Worm (Caenorhabditis elegans): Measurements from ENCODE around the gene lys-3.

lys-3 gene

ce11 chrV:10273837-10274236 is 9.5 kb downstream of the lys-3 start (continued):
- TF ChIP-seq mep-1 (tag; optimal IDR thresholded peaks at IDR 0.05) (peak; percentile 45), nhr-111 (GFP tag; optimal IDR thresholded peaks at IDR 0.05) (no peak), fkh-10 (GFP tag; optimal IDR thresholded peaks at IDR 0.05) (peak; percentile 94), hmg-1.1 (GFP tag; IDR thresholded peaks at IDR 0.05) (peak; percentile 76; the same call in 1 of the 2 replicates), nhr-48 (tag; optimal IDR thresholded peaks at IDR 0.05) (no peak), ceh-28 (tag; optimal IDR thresholded peaks at IDR 0.05) (peak; percentile 62), dve-1 (tag; optimal IDR thresholded peaks at IDR 0.05; ENCODE audit: insufficient read depth) (peak; percentile 13), F37D6.2 (tag; optimal IDR thresholded peaks at IDR 0.05) (peak; percentile 64)

ce11 chrV:10270214-10270613 is 13.1 kb downstream of the lys-3 start, which contains the start of gene ric-4:
Gene ric-4, minus strand, starts transcription at chrV:10270314.
- TF ChIP-seq lir-3 (tag; optimal IDR thresholded peaks at IDR 0.05): no peak
- no peak for TF ChIP-seq F37D6.2 (tag; optimal IDR thresholded peaks at IDR 0.05)
- TF ChIP-seq dmd-6 (GFP tag; IDR thresholded peaks at IDR 0.05): no peak
- no peak for TF ChIP-seq pha-4 (GFP tag; IDR thresholded peaks at IDR 0.05)
- no peak for TF ChIP-seq pha-4 (tag; optimal IDR thresholded peaks at IDR 0.05)
- TF ChIP-seq nhr-6 (tag; optimal IDR thresholded peaks at IDR 0.05): no peak
- no peak for TF ChIP-seq dmd-9 (GFP tag; IDR thresholded peaks at IDR 0.05)

- TF ChIP-seq nhr-42 (GFP tag; IDR thresholded peaks at IDR 0.05) (no peak), ces-1 (GFP tag; optimal IDR thresholded peaks at IDR 0.05) (peak; percentile 54), set-16 (GFP tag; IDR thresholded peaks at IDR 0.05) (no peak), saeg-2 (GFP tag; IDR thresholded peaks at IDR 0.05) (no peak), mxl-2 (GFP tag; conservative IDR thresholded peaks at IDR 0.05) (no peak), nhr-6 (tag; optimal IDR thresholded peaks at IDR 0.05) (no peak), sdz-12 (GFP tag; optimal IDR thresholded peaks at IDR 0.05) (no peak)
These were observed 17.3 kb downstream of the lys-3 start for ce11 chrV:10266050-10266449.

ce11 chrV:10265019-10265418 is 18.3 kb downstream of the lys-3 start:
- TF ChIP-seq ces-1 (GFP tag; optimal IDR thresholded peaks at IDR 0.05) (peak; percentile 73), F37D6.2 (tag; optimal IDR thresholded peaks at IDR 0.05) (no peak)

DNA sequence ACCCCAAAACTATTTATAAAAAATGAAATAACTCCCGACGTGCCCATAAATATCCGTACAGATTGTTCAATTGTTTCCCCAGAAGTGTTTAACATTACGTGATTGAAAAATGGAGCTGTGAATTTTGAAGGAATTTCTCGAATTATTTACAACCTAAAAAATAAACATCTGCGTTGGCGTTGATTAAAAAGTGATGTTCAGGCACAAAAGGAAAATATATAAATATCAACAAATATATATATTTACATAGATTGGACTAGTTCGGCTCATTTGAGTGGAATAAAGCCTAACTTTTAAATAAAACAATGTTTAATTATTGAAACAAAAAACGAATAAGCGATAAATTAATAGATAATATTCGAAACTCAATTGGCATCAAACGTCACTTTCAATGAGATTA is 22.9 kb downstream of the lys-3 start, which contains the start of gene sri-18:
sri-18 (minus strand) TSS at position 101 of the 400 bp plus-strand sequence.
- TF ChIP-seq lir-3 (tag; optimal IDR thresholded peaks at IDR 0.05) (no peak), nhr-102 (tag; optimal IDR thresholded peaks at IDR 0.05) (no peak), mes-2 (tag; optimal IDR thresholded peaks at IDR 0.05; ENCODE audit: poor library complexity, severe bottlenecking) (no peak), Y75B8A.6 (GFP tag; IDR thresholded peaks at IDR 0.05) (no peak), php-3 (GFP tag; IDR thresholded peaks at IDR 0.05) (no peak), ztf-11 (tag; optimal IDR thresholded peaks at IDR 0.05) (no peak), spr-3 (GFP tag; optimal IDR thresholded peaks at IDR 0.05) (no peak), lin-15B (tag; optimal IDR thresholded peaks at IDR 0.05) (no peak), aly-2 (tag; optimal IDR thresholded peaks at IDR 0.05) (no peak), dve-1 (tag; optimal IDR thresholded peaks at IDR 0.05; ENCODE audit: insufficient read depth) (no peak), ctbp-1 (GFP tag; IDR thresholded peaks at IDR 0.05) (no peak), nhr-25 (tag; optimal IDR thresholded peaks at IDR 0.05; ENCODE audit: borderline replicate concordance, insufficient read depth) (no peak), F10B5.3 (tag; optimal IDR thresholded peaks at IDR 0.05) (no peak), ztf-7 (tag; optimal IDR thresholded peaks at IDR 0.05) (no peak)

DNA sequence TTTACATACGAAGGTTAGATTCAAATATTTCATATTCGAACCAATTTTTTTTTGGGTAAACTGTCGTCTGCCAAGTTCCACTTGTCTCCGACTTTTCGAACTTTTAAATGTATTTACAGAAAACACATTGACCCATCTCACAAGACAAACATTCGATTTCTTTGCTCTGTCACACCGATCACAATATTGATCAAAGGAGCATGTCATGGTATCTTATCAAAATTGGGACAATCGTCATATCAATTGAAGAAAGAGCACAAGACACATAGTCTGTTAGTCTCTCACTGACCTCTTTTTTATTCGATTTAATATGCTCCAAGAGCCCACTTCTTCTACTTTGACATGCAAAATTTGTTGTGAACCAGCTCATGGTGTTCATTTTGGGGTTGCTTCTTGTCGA is 27.3 kb downstream of the lys-3 start, which contains the start of gene nhr-232:
nhr-232 (plus strand) TSS at position 121 of the 400 bp plus-strand sequence.
- TF ChIP-seq dve-1 (tag; optimal IDR thresholded peaks at IDR 0.05; ENCODE audit: insufficient read depth) (peak; percentile 64), egl-43 (GFP tag; IDR thresholded peaks at IDR 0.05) (no peak), mxl-3 (GFP tag; optimal IDR thresholded peaks at IDR 0.05) (peak; percentile 52), hlh-30 (tag; optimal IDR thresholded peaks at IDR 0.05; ENCODE audit: insufficient read depth) (peak; percentile 75), daf-16 (GFP tag; optimal IDR thresholded peaks at IDR 0.05) (no peak), daf-16 (tag; optimal IDR thresholded peaks at IDR 0.05) (peak; percentile 89), spr-1 (tag; optimal IDR thresholded peaks at IDR 0.05) (no peak), mes-2 (tag; optimal IDR thresholded peaks at IDR 0.05; ENCODE audit: poor library complexity, severe bottlenecking) (peak; percentile 33), hlh-11 (tag; optimal IDR thresholded peaks at IDR 0.05) (peak; percentile 75), pha-4 (GFP tag; IDR thresholded peaks at IDR 0.05) (no peak), pha-4 (tag; optimal IDR thresholded peaks at IDR 0.05) (peak; percentile 14), lin-1 (GFP tag; IDR thresholded peaks at IDR 0.05) (no peak), nhr-28 (tag; optimal IDR thresholded peaks at IDR 0.05) (peak; percentile 80), pqm-1 (tag; optimal IDR thresholded peaks at IDR 0.05) (peak; percentile 86), php-3 (GFP tag; IDR thresholded peaks at IDR 0.05) (peak; percentile 63)

All from whole organism, L4 larva.